Worm (Caenorhabditis elegans) whole organism, early embryonic: Measurements from ENCODE around the gene Y47D3A.31.

ENCODE experiments used
- B0310.2 ChIP-seq: sonication (generic microtip); optimal IDR thresholded peaks from 2 replicates; lab custom pipeline; 2016; ENCODE audit warnings: mild to moderate bottlenecking, missing genetic modification characterization, missing compliant biosample characterization
- F13C5.2 ChIP-seq: sonication (generic microtip); optimal IDR thresholded peaks from 2 replicates; lab custom pipeline; 2017; ENCODE audit warnings: mild to moderate bottlenecking, missing genetic modification characterization, inconsistent platforms, missing compliant biosample characterization
- aly-1 ChIP-seq: sonication (generic microtip); optimal IDR thresholded peaks from 2 replicates; lab custom pipeline; 2016; ENCODE audit warnings: missing genetic modification characterization, missing compliant biosample characterization
- ama-1 ChIP-seq: fragments of 150-350 bp; optimal IDR thresholded peaks from 2 replicates; lab custom pipeline; 2014
- ceh-13 ChIP-seq: fragments of 200-800 bp; sonication (Bioruptor generic); optimal IDR thresholded peaks from 2 replicates; lab custom pipeline; 2018; ENCODE audit warnings: mild to moderate bottlenecking, missing genetic modification characterization, missing compliant biosample characterization
- ceh-36 ChIP-seq: sonication (generic microtip); optimal IDR thresholded peaks from 2 replicates; lab custom pipeline; 2016; ENCODE audit warnings: missing genetic modification characterization, inconsistent platforms, missing compliant biosample characterization
- ets-7 ChIP-seq: sonication (generic microtip); optimal IDR thresholded peaks from 2 replicates; lab custom pipeline; 2016; ENCODE audit warnings: missing genotype, missing genetic modification characterization, missing compliant biosample characterization
- flt-1 ChIP-seq: fragments of 200-800 bp; sonication (Bioruptor generic); IDR thresholded peaks from 2 replicates; pipeline ENCODE4 v1.3.6; 2022; ENCODE audit warnings: missing genetic modification characterization, missing compliant biosample characterization
- hmbx-1 ChIP-seq: sonication (generic microtip); optimal IDR thresholded peaks from 2 replicates; lab custom pipeline; 2016; ENCODE audit warnings: mild to moderate bottlenecking, missing genetic modification characterization, missing compliant biosample characterization
- hmg-4 ChIP-seq: fragments of 200-800 bp; sonication (Bioruptor generic); optimal IDR thresholded peaks from 2 replicates; lab custom pipeline; 2018; ENCODE audit warnings: mild to moderate bottlenecking, missing genetic modification characterization, missing compliant biosample characterization
- hnd-1 ChIP-seq: sonication (generic microtip); optimal IDR thresholded peaks from 2 replicates; lab custom pipeline; 2016; ENCODE audit warnings: missing genetic modification characterization, missing compliant biosample characterization
- pes-1 ChIP-seq: fragments of 200-800 bp; sonication (Bioruptor generic); IDR thresholded peaks from 2 replicates; pipeline ENCODE4 v1.3.6; 2022; ENCODE audit warnings: missing genetic modification reagents, missing genetic modification characterization, missing compliant biosample characterization
- scrt-1 ChIP-seq: fragments of 200-800 bp; sonication (Bioruptor generic); IDR thresholded peaks from 2 replicates; pipeline ENCODE4 v1.3.6; 2022; ENCODE audit warnings: missing genetic modification characterization, missing compliant biosample characterization
- sea-1 ChIP-seq: fragments of 200-800 bp; sonication (Bioruptor generic); conservative IDR thresholded peaks from 2 replicates; pipeline ENCODE4 v1.3.6; 2022; ENCODE audit warnings: missing genetic modification characterization, missing compliant biosample characterization
- tbx-11 ChIP-seq: fragments of 200-800 bp; sonication (Bioruptor generic); IDR thresholded peaks from 2 replicates; pipeline ENCODE4 v1.3.6; 2022; ENCODE audit warnings: missing genetic modification characterization, missing compliant biosample characterization
- tbx-37 ChIP-seq: fragments of 200-800 bp; sonication (Bioruptor generic); conservative IDR thresholded peaks from 2 replicates; pipeline ENCODE4 v1.3.6; 2022; ENCODE audit warnings: missing genetic modification reagents, missing genetic modification characterization, missing compliant biosample characterization
- tra-4 ChIP-seq: sonication (generic microtip); optimal IDR thresholded peaks from 2 replicates; lab custom pipeline; 2017; ENCODE audit warnings: missing genetic modification characterization, missing compliant biosample characterization

Gene Y47D3A.31

ce11 chrIII:11127528-11127927, 29.5 kb downstream of the Y47D3A.31 start, which contains the start of gene Y48A6C.8:
Y48A6C.8 (minus strand) TSS chrIII:11127628.
- no peak for TF ChIP-seq ceh-36 (tag; lab: Kevin White, UChicago)
- no peak for TF ChIP-seq sea-1
- TF ChIP-seq ama-1 (lab: Kevin White, UChicago): no peak
- TF ChIP-seq F13C5.2 (tag; lab: Kevin White, UChicago): no peak
- TF ChIP-seq pes-1 (GFP tag; lab: Robert Waterston, UW): no peak
- TF ChIP-seq scrt-1 (GFP tag; lab: Robert Waterston, UW): no peak
- TF ChIP-seq hnd-1 (tag; lab: Kevin White, UChicago): no peak
- no peak for TF ChIP-seq flt-1 (GFP tag; lab: Robert Waterston, UW)
- TF ChIP-seq hmg-4 (GFP tag; lab: Kevin White, UChicago): no peak
- TF ChIP-seq B0310.2 (tag; lab: Kevin White, UChicago): no peak
- TF ChIP-seq tbx-37 (GFP tag; lab: Robert Waterston, UW): no peak
- no peak for TF ChIP-seq tbx-11 (GFP tag; lab: Robert Waterston, UW)

- TF ChIP-seq tra-4 (tag; lab: Kevin White, UChicago) (no peak), ceh-36 (tag; lab: Kevin White, UChicago) (no peak), F13C5.2 (tag; lab: Kevin White, UChicago) (no peak), tbx-11 (GFP tag; lab: Robert Waterston, UW) (no peak), hnd-1 (tag; lab: Kevin White, UChicago) (no peak), ama-1 (lab: Kevin White, UChicago) (peak; percentile 38), B0310.2 (tag; lab: Kevin White, UChicago) (no peak), flt-1 (GFP tag; lab: Robert Waterston, UW) (no peak), ceh-13 (GFP tag; lab: Kevin White, UChicago) (no peak), sea-1 (no peak), hmg-4 (GFP tag; lab: Kevin White, UChicago) (no peak), ets-7 (no peak), pes-1 (GFP tag; lab: Robert Waterston, UW) (peak; percentile 62; the same call in 1 of the 2 replicates), aly-1 (tag; lab: Kevin White, UChicago) (no peak), hmbx-1 (tag; lab: Kevin White, UChicago) (no peak), tbx-37 (GFP tag; lab: Robert Waterston, UW) (no peak), scrt-1 (GFP tag; lab: Robert Waterston, UW) (0 out of 2 replicates have a peak, but pooled peaks have one; percentile 8)
Measured at ce11 chrIII:11123844-11124243, 33.2 kb downstream of the Y47D3A.31 start.

ce11 chrIII:11119176-11119853, 37.7 kb downstream of the Y47D3A.31 start, which contains the start of the genes sup-35 and Y48A6C.4:
sup-35 (minus strand) TSS chrIII:11119226.
Y48A6C.4 (plus strand) TSS chrIII:11119803.
- peak; percentile 40 for TF ChIP-seq ceh-13 (GFP tag; lab: Kevin White, UChicago)
- peak; percentile 24 for TF ChIP-seq hnd-1 (tag; lab: Kevin White, UChicago)
- TF ChIP-seq sea-1: no peak
- no peak for TF ChIP-seq tbx-11 (GFP tag; lab: Robert Waterston, UW)
- no peak for TF ChIP-seq hmbx-1 (tag; lab: Kevin White, UChicago)
- peak; percentile 77 for TF ChIP-seq F13C5.2 (tag; lab: Kevin White, UChicago)
- TF ChIP-seq pes-1 (GFP tag; lab: Robert Waterston, UW): peak; percentile 60
- peak; percentile 63 for TF ChIP-seq ets-7
- TF ChIP-seq hmg-4 (GFP tag; lab: Kevin White, UChicago): no peak
- 0 out of 2 replicates have a peak, but pooled peaks have one; percentile 4 for TF ChIP-seq tbx-37 (GFP tag; lab: Robert Waterston, UW)
- no peak for TF ChIP-seq flt-1 (GFP tag; lab: Robert Waterston, UW)
- TF ChIP-seq scrt-1 (GFP tag; lab: Robert Waterston, UW): no peak
- TF ChIP-seq B0310.2 (tag; lab: Kevin White, UChicago): peak; percentile 62
- TF ChIP-seq ama-1 (lab: Kevin White, UChicago): no peak
- TF ChIP-seq ceh-36 (tag; lab: Kevin White, UChicago): no peak
- TF ChIP-seq tra-4 (tag; lab: Kevin White, UChicago): no peak
- no peak for TF ChIP-seq aly-1 (tag; lab: Kevin White, UChicago)

ce11 chrIII:11115956-11116355, 41.0 kb downstream of the Y47D3A.31 start:
- TF ChIP-seq ceh-13 (GFP tag; lab: Kevin White, UChicago): no peak
- TF ChIP-seq sea-1: no peak
- no peak for TF ChIP-seq tbx-11 (GFP tag; lab: Robert Waterston, UW)
- no peak for TF ChIP-seq flt-1 (GFP tag; lab: Robert Waterston, UW)
- no peak for TF ChIP-seq F13C5.2 (tag; lab: Kevin White, UChicago)
- TF ChIP-seq hnd-1 (tag; lab: Kevin White, UChicago): no peak
- TF ChIP-seq pes-1 (GFP tag; lab: Robert Waterston, UW): no peak
- no peak for TF ChIP-seq tra-4 (tag; lab: Kevin White, UChicago)
- TF ChIP-seq ceh-36 (tag; lab: Kevin White, UChicago): no peak
- TF ChIP-seq aly-1 (tag; lab: Kevin White, UChicago): no peak

- TF ChIP-seq sea-1: no peak
- no peak for TF ChIP-seq scrt-1 (GFP tag; lab: Robert Waterston, UW)
- TF ChIP-seq tra-4 (tag; lab: Kevin White, UChicago): no peak
Measured at ce11 chrIII:11113845-11114244, 43.2 kb downstream of the Y47D3A.31 start.

DNA sequence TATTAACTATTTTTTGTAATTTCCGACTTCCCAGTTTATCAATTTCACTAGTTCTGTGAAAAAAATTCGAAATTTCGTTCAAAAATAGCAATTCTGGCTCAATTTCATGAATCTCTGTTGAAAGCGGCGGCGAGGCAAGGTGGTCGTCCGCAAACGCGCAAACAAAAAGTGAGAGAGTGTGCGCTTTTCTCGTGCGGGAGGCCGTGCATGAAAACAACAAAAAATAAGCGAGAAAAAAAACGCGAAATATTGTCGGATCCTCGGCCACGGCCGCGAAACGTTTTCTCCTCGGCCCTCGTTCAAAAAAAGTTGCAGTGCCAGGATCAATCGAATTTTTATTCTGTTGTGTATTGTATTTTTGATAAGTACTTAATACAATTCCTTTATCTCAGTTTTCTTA, 44.3 kb downstream of the Y47D3A.31 start:
- no peak for TF ChIP-seq ama-1 (lab: Kevin White, UChicago)
- TF ChIP-seq tbx-37 (GFP tag; lab: Robert Waterston, UW): no peak
- no peak for TF ChIP-seq ceh-13 (GFP tag; lab: Kevin White, UChicago)
- TF ChIP-seq tbx-11 (GFP tag; lab: Robert Waterston, UW): no peak
- TF ChIP-seq sea-1: no peak
- TF ChIP-seq ets-7: no peak
- no peak for TF ChIP-seq hmbx-1 (tag; lab: Kevin White, UChicago)
- no peak for TF ChIP-seq hmg-4 (GFP tag; lab: Kevin White, UChicago)
- TF ChIP-seq pes-1 (GFP tag; lab: Robert Waterston, UW): peak; percentile 50; the same call in 1 of the 2 replicates
- no peak for TF ChIP-seq F13C5.2 (tag; lab: Kevin White, UChicago)
- no peak for TF ChIP-seq flt-1 (GFP tag; lab: Robert Waterston, UW)
- TF ChIP-seq aly-1 (tag; lab: Kevin White, UChicago): no peak
- no peak for TF ChIP-seq hnd-1 (tag; lab: Kevin White, UChicago)
- TF ChIP-seq ceh-36 (tag; lab: Kevin White, UChicago): no peak
- peak; percentile 55; the same call in 1 of the 2 replicates for TF ChIP-seq scrt-1 (GFP tag; lab: Robert Waterston, UW)
